Worm (Caenorhabditis elegans) whole organism, early embryonic: Measurements from ENCODE around the gene his-64.

ENCODE experiments used
- B0310.2 ChIP-seq: sonication (generic microtip); optimal IDR thresholded peaks from 2 replicates; lab custom pipeline; 2016; ENCODE audit warnings: mild to moderate bottlenecking, missing genetic modification characterization, missing compliant biosample characterization
- ama-1 ChIP-seq: fragments of 150-350 bp; optimal IDR thresholded peaks from 2 replicates; lab custom pipeline; 2014
- ceh-13 ChIP-seq: fragments of 200-800 bp; sonication (Bioruptor generic); optimal IDR thresholded peaks from 2 replicates; lab custom pipeline; 2018; ENCODE audit warnings: mild to moderate bottlenecking, missing genetic modification characterization, missing compliant biosample characterization
- ceh-36 ChIP-seq: sonication (generic microtip); optimal IDR thresholded peaks from 2 replicates; lab custom pipeline; 2016; ENCODE audit warnings: missing genetic modification characterization, inconsistent platforms, missing compliant biosample characterization
- ets-7 ChIP-seq: sonication (generic microtip); optimal IDR thresholded peaks from 2 replicates; lab custom pipeline; 2016; ENCODE audit warnings: missing genotype, missing genetic modification characterization, missing compliant biosample characterization
- hmbx-1 ChIP-seq: sonication (generic microtip); optimal IDR thresholded peaks from 2 replicates; lab custom pipeline; 2016; ENCODE audit warnings: mild to moderate bottlenecking, missing genetic modification characterization, missing compliant biosample characterization
- hmg-4 ChIP-seq: fragments of 200-800 bp; sonication (Bioruptor generic); optimal IDR thresholded peaks from 2 replicates; lab custom pipeline; 2018; ENCODE audit warnings: mild to moderate bottlenecking, missing genetic modification characterization, missing compliant biosample characterization
- tbx-11 ChIP-seq: fragments of 200-800 bp; sonication (Bioruptor generic); IDR thresholded peaks from 2 replicates; pipeline ENCODE4 v1.3.6; 2022; ENCODE audit warnings: missing genetic modification characterization, missing compliant biosample characterization
- tbx-37 ChIP-seq: fragments of 200-800 bp; sonication (Bioruptor generic); conservative IDR thresholded peaks from 2 replicates; pipeline ENCODE4 v1.3.6; 2022; ENCODE audit warnings: missing genetic modification reagents, missing genetic modification characterization, missing compliant biosample characterization

DNA sequence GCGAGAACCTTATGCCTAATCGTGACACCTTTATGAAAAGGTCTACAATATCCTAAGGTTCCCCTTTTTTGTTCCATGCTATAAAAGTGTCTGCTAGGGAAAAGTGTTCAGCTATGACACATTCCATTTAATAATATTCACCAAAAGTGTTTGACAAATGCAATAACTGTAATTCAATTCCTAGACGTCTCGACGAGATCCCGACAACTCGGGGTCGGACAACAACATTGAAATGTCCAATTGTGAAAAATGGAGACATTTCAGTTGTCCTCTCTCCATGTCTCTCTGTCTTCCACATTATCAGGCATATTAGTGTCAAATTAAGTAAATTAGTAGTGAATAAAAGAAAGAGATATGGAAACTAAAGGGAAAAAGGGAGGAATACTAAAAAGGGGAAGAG is 24.5 kb downstream of the his-64 start:
- no peak for TF ChIP-seq ama-1
- no peak for TF ChIP-seq tbx-37 (GFP tag; lab: Robert Waterston, UW)
- TF ChIP-seq hmbx-1: no peak
- no peak for TF ChIP-seq B0310.2 (tag; lab: Kevin White, UChicago)
- no peak for TF ChIP-seq tbx-11 (GFP tag; lab: Robert Waterston, UW)
- TF ChIP-seq hmg-4 (GFP tag; lab: Kevin White, UChicago): no peak
- no peak for TF ChIP-seq ceh-36 (tag; lab: Kevin White, UChicago)
- no peak for TF ChIP-seq ets-7 (tag; lab: Kevin White, UChicago)
- no peak for TF ChIP-seq ceh-13 (GFP tag; lab: Kevin White, UChicago)
